Worm (Caenorhabditis elegans) whole organism, L4 larva: ENCODE data around the gene B0280.2.

Experiments
- D1046.2 ChIP-seq: fragments of 200-800 bp; sonication (Bioruptor generic); IDR thresholded peaks from 2 replicates; pipeline ENCODE4 v1.3.6; 2022; ENCODE audit warnings: missing genetic modification characterization, missing compliant biosample characterization
- F10B5.3 ChIP-seq: sonication (generic microtip); optimal IDR thresholded peaks from 2 replicates; lab custom pipeline; 2016; ENCODE audit warnings: mild to moderate bottlenecking, missing genetic modification characterization, missing compliant biosample characterization
- T20F7.1 ChIP-seq: fragments of 200-800 bp; sonication (Bioruptor generic); optimal IDR thresholded peaks from 2 replicates; lab custom pipeline; 2018; ENCODE audit warnings: mild to moderate bottlenecking, missing genetic modification characterization, missing compliant biosample characterization
- T26A8.4 ChIP-seq: fragments of 200-800 bp; sonication (Bioruptor generic); IDR thresholded peaks from 2 replicates; pipeline ENCODE4 v1.3.6; 2022; ENCODE audit warnings: missing genetic modification characterization, missing compliant biosample characterization
- Y48G9A.11 ChIP-seq: fragments of 200-800 bp; sonication (Bioruptor generic); IDR thresholded peaks from 2 replicates; pipeline ENCODE4 v1.3.6; 2022; ENCODE audit warnings: missing genetic modification reagents, missing genetic modification characterization, missing compliant biosample characterization
- Y5F2A.4 ChIP-seq: fragments of 200-800 bp; sonication (Bioruptor generic); optimal IDR thresholded peaks from 2 replicates; lab custom pipeline; 2018; ENCODE audit warnings: mild to moderate bottlenecking, missing genetic modification characterization, missing compliant biosample characterization
- Y75B8A.6 ChIP-seq: fragments of 200-800 bp; sonication (Bioruptor generic); IDR thresholded peaks from 2 replicates; pipeline ENCODE4 v1.3.6; 2022; ENCODE audit warnings: missing genetic modification reagents, missing genetic modification characterization, missing compliant biosample characterization
- ZK337.2 ChIP-seq: fragments of 200-800 bp; sonication (Bioruptor generic); IDR thresholded peaks from 2 replicates; pipeline ENCODE4 v1.3.6; 2022; ENCODE audit warnings: missing genetic modification reagents, missing genetic modification characterization, missing compliant biosample characterization
- ZK546.5 ChIP-seq, 2 experiments: sonication (generic microtip); optimal IDR thresholded peaks; 2 replicates each; lab custom pipeline; 2017; ENCODE audit warnings: missing biosample characterization in 2 of 2, missing genetic modification characterization in 2 of 2
- aha-1 ChIP-seq: fragments of 150-350 bp; peaks from one replicate; lab custom pipeline; 2014; ENCODE audit warnings: missing biosample characterization, missing genetic modification characterization
- aly-2 ChIP-seq: sonication (generic microtip); optimal IDR thresholded peaks from 2 replicates; lab custom pipeline; 2018; ENCODE audit warnings: missing biosample characterization, missing genetic modification characterization
- ama-1 ChIP-seq: fragments of 150-350 bp; optimal IDR thresholded peaks from 2 replicates; lab custom pipeline; 2014; ENCODE audit warnings: inconsistent platforms, mixed read lengths
- attf-4 ChIP-seq: sonication (generic microtip); optimal IDR thresholded peaks from 3 replicates; lab custom pipeline; 2017; ENCODE audit warnings: missing biosample characterization, missing genetic modification characterization
- ceh-32 ChIP-seq: sonication (generic microtip); optimal IDR thresholded peaks from 2 replicates; lab custom pipeline; 2016; ENCODE audit warnings: mild to moderate bottlenecking, missing genetic modification characterization, missing compliant biosample characterization; ENCODE audit not compliant: poor library complexity
- ceh-44 ChIP-seq: fragments of 200-800 bp; sonication (Bioruptor generic); IDR thresholded peaks from 2 replicates; pipeline ENCODE4 v1.3.6; 2022; ENCODE audit warnings: missing genetic modification reagents, missing genetic modification characterization, missing compliant biosample characterization
- ces-1 ChIP-seq: fragments of 150-350 bp; sonication (generic microtip); optimal IDR thresholded peaks from 4 replicates; lab custom pipeline; 2014; ENCODE audit warnings: missing biosample characterization, missing genetic modification reagents, missing genetic modification characterization
- ctbp-1 ChIP-seq: fragments of 200-800 bp; sonication (Bioruptor generic); IDR thresholded peaks from 2 replicates; pipeline ENCODE4 v1.3.6; 2022; ENCODE audit warnings: missing genetic modification reagents, missing genetic modification characterization, missing compliant biosample characterization
- daf-19 ChIP-seq: fragments of 200-800 bp; sonication (Bioruptor generic); conservative IDR thresholded peaks from 2 replicates; pipeline ENCODE4 v1.3.6; 2022; ENCODE audit warnings: missing genetic modification characterization, missing compliant biosample characterization
- daf-8 ChIP-seq: fragments of 200-800 bp; sonication (Bioruptor generic); IDR thresholded peaks from 2 replicates; pipeline ENCODE4 v1.3.6; 2022; ENCODE audit warnings: missing genetic modification characterization, missing compliant biosample characterization
- dmd-6 ChIP-seq: fragments of 200-800 bp; sonication (Bioruptor generic); IDR thresholded peaks from 2 replicates; pipeline ENCODE4 v1.3.6; 2022; ENCODE audit warnings: missing genetic modification reagents, missing genetic modification characterization, missing compliant biosample characterization
- dmd-8 ChIP-seq: fragments of 200-800 bp; sonication (Bioruptor generic); IDR thresholded peaks from 2 replicates; pipeline ENCODE4 v1.3.6; 2022; ENCODE audit warnings: missing genetic modification characterization, missing compliant biosample characterization
- dmd-9 ChIP-seq: fragments of 200-800 bp; sonication (Bioruptor generic); IDR thresholded peaks from 2 replicates; pipeline ENCODE4 v1.3.6; 2022; ENCODE audit warnings: missing genetic modification reagents, missing genetic modification characterization, missing compliant biosample characterization
- dpl-1 ChIP-seq: fragments of 150-350 bp; optimal IDR thresholded peaks from 2 replicates; lab custom pipeline; 2014; ENCODE audit warnings: missing biosample characterization, missing genetic modification reagents, missing genetic modification characterization
- dve-1 ChIP-seq: sonication (generic microtip); optimal IDR thresholded peaks from 2 replicates; lab custom pipeline; 2017; ENCODE audit warnings: antibody characterized with exemption, mild to moderate bottlenecking, missing genetic modification characterization, missing compliant biosample characterization; ENCODE audit not compliant: insufficient read depth
- hlh-30 ChIP-seq: sonication (generic microtip); optimal IDR thresholded peaks from 2 replicates; lab custom pipeline; 2017; ENCODE audit warnings: antibody characterized with exemption, mild to moderate bottlenecking, missing genetic modification characterization, missing compliant biosample characterization; ENCODE audit not compliant: insufficient read depth
- hmg-1.1 ChIP-seq: fragments of 200-800 bp; sonication (Bioruptor generic); IDR thresholded peaks from 2 replicates; pipeline ENCODE4 v1.3.6; 2022; ENCODE audit warnings: missing genetic modification reagents, missing genetic modification characterization, missing compliant biosample characterization
- lin-1 ChIP-seq: fragments of 200-800 bp; sonication (Bioruptor generic); IDR thresholded peaks from 2 replicates; pipeline ENCODE4 v1.3.6; 2022; ENCODE audit warnings: missing genetic modification reagents, missing genetic modification characterization, missing compliant biosample characterization
- lin-13 ChIP-seq: fragments of 150-350 bp; optimal IDR thresholded peaks from 2 replicates; lab custom pipeline; 2014; ENCODE audit warnings: missing biosample characterization, missing genetic modification reagents, missing genetic modification characterization
- lin-38 ChIP-seq: fragments of 200-800 bp; sonication (Bioruptor generic); IDR thresholded peaks from 2 replicates; pipeline ENCODE4 v1.3.6; 2022; ENCODE audit warnings: missing genetic modification reagents, missing genetic modification characterization, missing compliant biosample characterization
- lin-39 ChIP-seq: fragments of 150-350 bp; optimal IDR thresholded peaks from 2 replicates; lab custom pipeline; 2014; ENCODE audit warnings: missing biosample characterization, missing genetic modification reagents, missing genetic modification characterization
- mep-1 ChIP-seq: fragments of 150-350 bp; sonication (generic microtip); optimal IDR thresholded peaks from 3 replicates; lab custom pipeline; 2014; ENCODE audit warnings: missing biosample characterization, missing genetic modification characterization
- mes-2 ChIP-seq: sonication (generic microtip); optimal IDR thresholded peaks from 2 replicates; lab custom pipeline; 2016; ENCODE audit warnings: missing genotype, mild to moderate bottlenecking, missing genetic modification characterization, missing compliant biosample characterization; ENCODE audit not compliant: poor library complexity, severe bottlenecking
- nhr-102 ChIP-seq: sonication (generic microtip); optimal IDR thresholded peaks from 2 replicates; lab custom pipeline; 2016; ENCODE audit warnings: mild to moderate bottlenecking, missing genetic modification characterization, moderate library complexity, missing compliant biosample characterization
- nhr-11 ChIP-seq: fragments of 150-350 bp; optimal IDR thresholded peaks from 2 replicates; lab custom pipeline; 2014; ENCODE audit warnings: missing biosample characterization, missing genetic modification characterization
- nhr-111 ChIP-seq: fragments of 200-800 bp; sonication (Bioruptor generic); optimal IDR thresholded peaks from 2 replicates; lab custom pipeline; 2018; ENCODE audit warnings: mild to moderate bottlenecking, missing genetic modification characterization, missing compliant biosample characterization
- nhr-237 ChIP-seq: sonication (generic microtip); optimal IDR thresholded peaks from 2 replicates; lab custom pipeline; 2017; ENCODE audit warnings: missing biosample characterization, missing genetic modification characterization
- nhr-25 ChIP-seq: sonication (generic microtip); optimal IDR thresholded peaks from 2 replicates; lab custom pipeline; 2017; ENCODE audit warnings: missing genetic modification characterization, mild to moderate bottlenecking, missing compliant biosample characterization, antibody characterized with exemption, moderate library complexity, borderline replicate concordance; ENCODE audit not compliant: insufficient read depth
- nhr-41 ChIP-seq: fragments of 200-800 bp; sonication (Bioruptor generic); IDR thresholded peaks from 2 replicates; pipeline ENCODE4 v1.3.6; 2022; ENCODE audit warnings: missing genetic modification reagents, missing genetic modification characterization, missing compliant biosample characterization
- nhr-76 ChIP-seq: fragments of 150-350 bp; optimal IDR thresholded peaks from 2 replicates; lab custom pipeline; 2014; ENCODE audit warnings: missing biosample characterization, missing genetic modification characterization
- nhr-77 ChIP-seq: fragments of 150-350 bp; optimal IDR thresholded peaks from 2 replicates; lab custom pipeline; 2014; ENCODE audit warnings: missing biosample characterization, missing genetic modification characterization
- pha-4 ChIP-seq, 2 experiments: fragments of 150-350 bp in 1 of 2; fragments of 200-800 bp in 1 of 2; sonication (Bioruptor generic) in 1 of 2; IDR thresholded peaks in 1 of 2; optimal IDR thresholded peaks in 1 of 2; 2 replicates each; pipeline versions ENCODE4 v1.3.6 to Lab custom; 2014 to 2022; ENCODE audit warnings: missing genetic modification characterization in 2 of 2, missing genetic modification reagents in 2 of 2, missing biosample characterization in 1 of 2, missing compliant biosample characterization in 1 of 2
- php-3 ChIP-seq: fragments of 200-800 bp; sonication (Bioruptor generic); IDR thresholded peaks from 2 replicates; pipeline ENCODE4 v1.3.6; 2022; ENCODE audit warnings: missing genetic modification reagents, missing genetic modification characterization, missing compliant biosample characterization
- rbr-2 ChIP-seq: sonication (generic microtip); optimal IDR thresholded peaks from 2 replicates; lab custom pipeline; 2016; ENCODE audit warnings: missing genotype, missing genetic modification characterization, missing compliant biosample characterization
- set-16 ChIP-seq: fragments of 200-800 bp; sonication (Bioruptor generic); IDR thresholded peaks from 2 replicates; pipeline ENCODE4 v1.3.6; 2022; ENCODE audit warnings: missing genetic modification reagents, missing genetic modification characterization, missing compliant biosample characterization
- spr-1 ChIP-seq: sonication (generic microtip); optimal IDR thresholded peaks from 2 replicates; lab custom pipeline; 2016; ENCODE audit warnings: mild to moderate bottlenecking, missing genetic modification characterization, missing compliant biosample characterization
- spr-3 ChIP-seq: fragments of 200-800 bp; sonication (Bioruptor generic); optimal IDR thresholded peaks from 2 replicates; lab custom pipeline; 2018; ENCODE audit warnings: mild to moderate bottlenecking, missing genetic modification characterization, missing compliant biosample characterization
- tag-97 ChIP-seq: fragments of 200-800 bp; sonication (Bioruptor generic); IDR thresholded peaks from 2 replicates; pipeline ENCODE4 v1.3.6; 2022; ENCODE audit warnings: missing genetic modification characterization, missing compliant biosample characterization
- vab-7 ChIP-seq: fragments of 200-800 bp; sonication (Bioruptor generic); IDR thresholded peaks from 2 replicates; pipeline ENCODE4 v1.3.6; 2022; ENCODE audit warnings: missing genetic modification reagents, missing genetic modification characterization, missing compliant biosample characterization
- zfp-3 ChIP-seq: fragments of 200-800 bp; sonication (Bioruptor generic); conservative IDR thresholded peaks from 2 replicates; pipeline ENCODE4 v1.3.6; 2022; ENCODE audit warnings: missing genetic modification reagents, missing genetic modification characterization, missing compliant biosample characterization
- zip-11 ChIP-seq: fragments of 200-800 bp; sonication (Bioruptor generic); IDR thresholded peaks from 2 replicates; pipeline ENCODE4 v1.3.6; 2022; ENCODE audit warnings: missing genetic modification characterization, missing compliant biosample characterization
- zip-2 ChIP-seq: fragments of 150-350 bp; optimal IDR thresholded peaks from 2 replicates; lab custom pipeline; 2014; ENCODE audit warnings: missing biosample characterization, missing genetic modification characterization

Gene B0280.2

ce11 chrIII:7165816-7166229 lies 41.4 kb downstream of the B0280.2 start (continued):
- no peak for TF ChIP-seq dmd-8 (GFP tag; lab: Robert Waterston, UW)
- no peak for TF ChIP-seq ceh-44 (GFP tag; lab: Robert Waterston, UW)
- peak; percentile 63 for TF ChIP-seq T20F7.1
- peak; percentile 66 for TF ChIP-seq mep-1 (tag; lab: Kevin White, UChicago)
- no peak for TF ChIP-seq ces-1 (GFP tag; lab: Kevin White, UChicago)
- no peak for TF ChIP-seq ZK546.5 (tag; optimal IDR thresholded peaks at IDR 0.05; lab: Kevin White, UChicago)
- TF ChIP-seq dve-1 (tag; lab: Kevin White, UChicago) = peak; percentile 72
- TF ChIP-seq T26A8.4 = no peak
- no peak for TF ChIP-seq ceh-32 (tag; lab: Kevin White, UChicago)
- TF ChIP-seq nhr-11 (tag; lab: Kevin White, UChicago) = peak; percentile 35
- no peak for TF ChIP-seq F10B5.3 (tag; lab: Kevin White, UChicago)
- TF ChIP-seq Y75B8A.6 (GFP tag; lab: Robert Waterston, UW) = no peak
- no peak for TF ChIP-seq attf-4 (tag; lab: Kevin White, UChicago)
- TF ChIP-seq dmd-9 (GFP tag; lab: Robert Waterston, UW) = no peak
- TF ChIP-seq aly-2 (tag; lab: Kevin White, UChicago) = no peak
- TF ChIP-seq hmg-1.1 (GFP tag; lab: Robert Waterston, UW) = peak; percentile 8; the same call in 1 of the 2 replicates
- TF ChIP-seq pha-4 (GFP tag; IDR thresholded peaks at IDR 0.05; lab: Robert Waterston, UW) = no peak
- TF ChIP-seq pha-4 (tag; optimal IDR thresholded peaks at IDR 0.05; lab: Kevin White, UChicago) = peak; percentile 9
- no peak for TF ChIP-seq ama-1 (lab: Kevin White, UChicago)
- no peak for TF ChIP-seq tag-97 (GFP tag; lab: Robert Waterston, UW)
- peak; percentile 67 for TF ChIP-seq lin-1 (GFP tag; lab: Robert Waterston, UW)
- TF ChIP-seq spr-1 = no peak
- TF ChIP-seq Y48G9A.11 (GFP tag; lab: Robert Waterston, UW) = no peak
- TF ChIP-seq ZK337.2 (GFP tag; lab: Robert Waterston, UW) = no peak
- peak; percentile 77 for TF ChIP-seq nhr-102 (tag; lab: Kevin White, UChicago)
- TF ChIP-seq vab-7 (GFP tag; lab: Robert Waterston, UW) = no peak
- TF ChIP-seq rbr-2 (tag; lab: Kevin White, UChicago) = peak; percentile 19
- peak; percentile 2 for TF ChIP-seq nhr-77 (tag; lab: Kevin White, UChicago)
- no peak for TF ChIP-seq Y5F2A.4 (GFP tag; lab: Kevin White, UChicago)
- TF ChIP-seq lin-13 = peak; percentile 49
- TF ChIP-seq D1046.2 (GFP tag; lab: Robert Waterston, UW) = no peak
- TF ChIP-seq nhr-41 (GFP tag; lab: Robert Waterston, UW) = no peak
- no peak for TF ChIP-seq set-16 (GFP tag; lab: Robert Waterston, UW)
- no peak for TF ChIP-seq zip-2 (tag; lab: Kevin White, UChicago)
- peak; percentile 69 for TF ChIP-seq dpl-1 (GFP tag; lab: Kevin White, UChicago)
- peak; percentile 68 for TF ChIP-seq hlh-30 (tag; lab: Kevin White, UChicago)
- no peak for TF ChIP-seq zip-11 (GFP tag; lab: Robert Waterston, UW)
- TF ChIP-seq daf-8 (GFP tag; lab: Robert Waterston, UW) = no peak
- no peak for TF ChIP-seq nhr-237 (tag; lab: Kevin White, UChicago)
- TF ChIP-seq dmd-6 (GFP tag; lab: Robert Waterston, UW) = peak; percentile 92
- no peak for TF ChIP-seq nhr-25
- TF ChIP-seq spr-3 (GFP tag; lab: Kevin White, UChicago) = no peak
- no peak for TF ChIP-seq nhr-76 (tag; lab: Kevin White, UChicago)
- no peak for TF ChIP-seq daf-19
- no peak for TF ChIP-seq zfp-3 (GFP tag; lab: Robert Waterston, UW)
- TF ChIP-seq php-3 (GFP tag; lab: Robert Waterston, UW) = peak; percentile 52
- TF ChIP-seq ctbp-1 = no peak
- TF ChIP-seq mes-2 (tag; lab: Kevin White, UChicago) = peak; percentile 63
- TF ChIP-seq nhr-111 (GFP tag; lab: Kevin White, UChicago) = no peak
- no peak for TF ChIP-seq lin-39 (tag; lab: Kevin White, UChicago)
- TF ChIP-seq aha-1 (tag; lab: Kevin White, UChicago) = peak; percentile 55
- peak; percentile 26 for TF ChIP-seq lin-38 (GFP tag; lab: Robert Waterston, UW)
